Fruit fly (Drosophila melanogaster) whole organism, embryonic: Measurements from ENCODE around the gene spn-B.

Source experiments
- Atf3 ChIP-seq: fragments of 200-800 bp; sonication (Bioruptor generic); optimal IDR thresholded peaks from 3 replicates; lab custom pipeline; 2016; ENCODE audit warnings: missing biosample characterization, missing genetic modification characterization
- Awh ChIP-seq: fragments of 200-800 bp; sonication (Bioruptor generic); IDR thresholded peaks from 2 replicates; pipeline ENCODE4, ENCODE4 v1.3.6; 2022; ENCODE audit warnings: missing biosample characterization, missing genetic modification characterization
- CG10209 ChIP-seq: fragments of 200-800 bp; sonication (Bioruptor generic); optimal IDR thresholded peaks from 3 replicates; lab custom pipeline; 2017; ENCODE audit warnings: missing biosample characterization, mild to moderate bottlenecking, missing genetic modification characterization, missing genetic modification reagents
- CG10267 ChIP-seq: fragments of 200-800 bp; sonication (Bioruptor generic); optimal IDR thresholded peaks from 2 replicates; lab custom pipeline; 2018; ENCODE audit warnings: missing biosample characterization, mild to moderate bottlenecking, missing genetic modification characterization, moderate library complexity
- CG11398 ChIP-seq: fragments of 200-800 bp; sonication (Bioruptor generic); optimal IDR thresholded peaks from 2 replicates; lab custom pipeline; 2016; ENCODE audit warnings: missing biosample characterization, missing genetic modification characterization
- CG13624 ChIP-seq: fragments of 200-800 bp; sonication (Bioruptor generic); optimal IDR thresholded peaks from 2 replicates; lab custom pipeline; 2016; ENCODE audit warnings: missing biosample characterization, missing genetic modification characterization
- CG13775 ChIP-seq: fragments of 200-800 bp; sonication (Bioruptor generic); optimal IDR thresholded peaks from 3 replicates; lab custom pipeline; 2017; ENCODE audit warnings: missing biosample characterization, mild to moderate bottlenecking, missing genetic modification characterization
- CG1529 ChIP-seq: fragments of 200-800 bp; sonication (Bioruptor generic); optimal IDR thresholded peaks from 3 replicates; lab custom pipeline; 2018; ENCODE audit warnings: missing biosample characterization, missing genetic modification characterization
- CG15601 ChIP-seq: fragments of 200-800 bp; sonication (Bioruptor generic); optimal IDR thresholded peaks from 3 replicates; lab custom pipeline; 2019; ENCODE audit warnings: missing biosample characterization, mild to moderate bottlenecking, missing genetic modification characterization, moderate library complexity
- CG17912 ChIP-seq: fragments of 200-800 bp; sonication (Bioruptor generic); optimal IDR thresholded peaks from 2 replicates; lab custom pipeline; 2018; ENCODE audit warnings: missing biosample characterization, mild to moderate bottlenecking, missing genetic modification characterization
- CG2116 ChIP-seq: fragments of 200-800 bp; sonication (Bioruptor generic); optimal IDR thresholded peaks from 3 replicates; lab custom pipeline; 2018; ENCODE audit warnings: missing biosample characterization, mild to moderate bottlenecking, missing genetic modification characterization
- CG3407 ChIP-seq: fragments of 200-800 bp; sonication (Bioruptor generic); optimal IDR thresholded peaks from 2 replicates; lab custom pipeline; 2018; ENCODE audit warnings: missing biosample characterization, mild to moderate bottlenecking, missing genetic modification characterization
- CG3847 ChIP-seq: fragments of 200-800 bp; sonication (Bioruptor generic); IDR thresholded peaks from 2 replicates; pipeline ENCODE4 v1.3.6; 2022; ENCODE audit warnings: missing biosample characterization, missing genetic modification characterization
- CG3995 ChIP-seq: fragments of 200-800 bp; sonication (Bioruptor generic); optimal IDR thresholded peaks from 3 replicates; lab custom pipeline; 2016; ENCODE audit warnings: missing biosample characterization, missing genetic modification characterization
- CG6854 ChIP-seq: fragments of 200-800 bp; sonication (Bioruptor generic); optimal IDR thresholded peaks from 3 replicates; lab custom pipeline; 2017; ENCODE audit warnings: missing biosample characterization, mild to moderate bottlenecking, missing genetic modification characterization
- CG7745 ChIP-seq: fragments of 200-800 bp; sonication (Bioruptor generic); optimal IDR thresholded peaks from 2 replicates; lab custom pipeline; 2018; ENCODE audit warnings: missing biosample characterization, mild to moderate bottlenecking, missing genetic modification characterization, moderate library complexity
- CG7963 ChIP-seq: fragments of 200-800 bp; sonication (Bioruptor generic); IDR thresholded peaks from 3 replicates; pipeline ENCODE4 v1.3.6; 2022; ENCODE audit warnings: missing biosample characterization, missing genetic modification characterization; ENCODE audit not compliant: partially characterized antibody
- CG9932 ChIP-seq: fragments of 200-800 bp; sonication (Bioruptor generic); IDR thresholded peaks from 2 replicates; pipeline ENCODE4 v1.3.6; 2022; ENCODE audit warnings: missing biosample characterization, missing genetic modification characterization
- E2f2 ChIP-seq: fragments of 200-800 bp; sonication (Bioruptor generic); IDR thresholded peaks from 2 replicates; pipeline ENCODE4 v1.3.6; 2022; ENCODE audit warnings: missing biosample characterization, missing genetic modification characterization
- ERR ChIP-seq: fragments of 200-800 bp; sonication (Bioruptor generic); optimal IDR thresholded peaks from 2 replicates; lab custom pipeline; 2016; ENCODE audit warnings: missing biosample characterization, missing genetic modification characterization
- Ets97D ChIP-seq: fragments of 200-800 bp; sonication (Bioruptor generic); optimal IDR thresholded peaks from 3 replicates; lab custom pipeline; 2016; ENCODE audit warnings: missing biosample characterization, missing genetic modification characterization
- Fer3 ChIP-seq: fragments of 200-800 bp; sonication (Bioruptor generic); optimal IDR thresholded peaks from 2 replicates; lab custom pipeline; 2018; ENCODE audit warnings: missing biosample characterization, mild to moderate bottlenecking, missing genetic modification characterization, moderate library complexity
- Hey ChIP-seq: fragments of 200-800 bp; sonication (Bioruptor generic); optimal IDR thresholded peaks from 3 replicates; lab custom pipeline; 2018; ENCODE audit warnings: missing biosample characterization, mild to moderate bottlenecking, missing genetic modification characterization
- NC2β ChIP-seq: fragments of 200-800 bp; sonication (Bioruptor generic); optimal IDR thresholded peaks from 2 replicates; lab custom pipeline; 2016; ENCODE audit warnings: missing biosample characterization, missing genetic modification characterization
- NfI ChIP-seq: fragments of 200-800 bp; sonication (Bioruptor generic); optimal IDR thresholded peaks from 3 replicates; lab custom pipeline; 2018; ENCODE audit warnings: missing biosample characterization, mild to moderate bottlenecking, missing genetic modification characterization, moderate library complexity
- PHDP ChIP-seq: fragments of 200-800 bp; sonication (Bioruptor generic); optimal IDR thresholded peaks from 3 replicates; lab custom pipeline; 2018; ENCODE audit warnings: missing biosample characterization, mild to moderate bottlenecking, missing genetic modification characterization, moderate library complexity
- Pdp1 ChIP-seq, 2 experiments: fragments of 200-800 bp; sonication (Bioruptor generic); optimal IDR thresholded peaks; 3 replicates each; lab custom pipeline; 2016; ENCODE audit warnings: missing biosample characterization in 2 of 2, missing genetic modification characterization in 2 of 2, mild to moderate bottlenecking in 1 of 2, moderate library complexity in 1 of 2
- Side ChIP-seq: fragments of 200-800 bp; sonication (Bioruptor generic); optimal IDR thresholded peaks from 2 replicates; lab custom pipeline; 2016; ENCODE audit warnings: missing biosample characterization, missing genetic modification characterization
- Sry-δ ChIP-seq: fragments of 200-800 bp; sonication (Bioruptor generic); optimal IDR thresholded peaks from 2 replicates; lab custom pipeline; 2016; ENCODE audit warnings: missing biosample characterization, missing genetic modification characterization
- Stat92E ChIP-seq, 3 experiments: fragments of >200 bp in 2 of 3; fragments of 200-800 bp in 1 of 3; sonication (Bioruptor generic) in 1 of 3; optimal IDR thresholded peaks; 2 replicates each; lab custom pipeline; 2017 to 2019; ENCODE audit warnings: missing biosample characterization in 3 of 3, missing genetic modification characterization in 3 of 3, mild to moderate bottlenecking in 1 of 3, moderate library complexity in 1 of 3
- Usf ChIP-seq: fragments of 200-800 bp; sonication (Bioruptor generic); optimal IDR thresholded peaks from 2 replicates; lab custom pipeline; 2017; ENCODE audit warnings: missing genotype, missing biosample characterization, missing genetic modification characterization
- cad ChIP-seq: fragments of >200 bp; optimal IDR thresholded peaks from 2 replicates; lab custom pipeline; 2017; ENCODE audit warnings: missing biosample characterization, missing genetic modification characterization
- crp ChIP-seq, 2 experiments: fragments of 200-800 bp; sonication (Bioruptor generic); optimal IDR thresholded peaks; 2 replicates in 1 of 2; 3 replicates in 1 of 2; lab custom pipeline; 2017; ENCODE audit warnings: missing biosample characterization in 2 of 2, missing genetic modification characterization in 2 of 2, mild to moderate bottlenecking in 1 of 2, moderate library complexity in 1 of 2
- dm ChIP-seq: fragments of 200-800 bp; sonication (Bioruptor generic); optimal IDR thresholded peaks from 3 replicates; lab custom pipeline; 2016; ENCODE audit warnings: missing biosample characterization, missing genetic modification characterization
- grau ChIP-seq: fragments of 200-800 bp; optimal IDR thresholded peaks from 3 replicates; lab custom pipeline; 2019; ENCODE audit warnings: missing biosample characterization, mild to moderate bottlenecking, missing genetic modification characterization, moderate library complexity
- grn ChIP-seq: fragments of 200-800 bp; sonication (Bioruptor generic); optimal IDR thresholded peaks from 3 replicates; lab custom pipeline; 2017; ENCODE audit warnings: missing biosample characterization, missing genetic modification characterization
- gro ChIP-seq: fragments of 200-800 bp; sonication (Bioruptor generic); optimal IDR thresholded peaks from 2 replicates; lab custom pipeline; 2016; ENCODE audit warnings: missing biosample characterization, missing genetic modification characterization
- hbn ChIP-seq: fragments of 200-800 bp; sonication (Bioruptor generic); IDR thresholded peaks from 2 replicates; pipeline ENCODE4 v1.3.6; 2022; ENCODE audit warnings: missing biosample characterization, missing genetic modification characterization; ENCODE audit not compliant: partially characterized antibody
- knrl ChIP-seq: fragments of 200-800 bp; sonication (Bioruptor generic); IDR thresholded peaks from 3 replicates; pipeline ENCODE4 v1.3.6; 2022; ENCODE audit warnings: missing biosample characterization, missing genetic modification characterization; ENCODE audit not compliant: partially characterized antibody
- lab ChIP-seq: fragments of 200-800 bp; sonication (Bioruptor generic); optimal IDR thresholded peaks from 3 replicates; lab custom pipeline; 2017; ENCODE audit warnings: missing biosample characterization, missing genetic modification characterization, mild to moderate bottlenecking, moderate library complexity, missing genetic modification reagents
- odd ChIP-seq: fragments of 200-800 bp; sonication (Bioruptor generic); optimal IDR thresholded peaks from 2 replicates; lab custom pipeline; 2017; ENCODE audit warnings: missing biosample characterization, mild to moderate bottlenecking, missing genetic modification characterization
- otp ChIP-seq: fragments of 200-800 bp; sonication (Bioruptor generic); IDR thresholded peaks from 3 replicates; pipeline ENCODE4, ENCODE4 v1.3.6; 2022; ENCODE audit warnings: missing biosample characterization, missing genetic modification characterization
- pita ChIP-seq: fragments of 200-800 bp; sonication (Bioruptor generic); optimal IDR thresholded peaks from 2 replicates; lab custom pipeline; 2017; ENCODE audit warnings: missing biosample characterization, mild to moderate bottlenecking, missing genetic modification characterization
- psq ChIP-seq: fragments of 200-800 bp; sonication (Bioruptor generic); optimal IDR thresholded peaks from 2 replicates; lab custom pipeline; 2017; ENCODE audit warnings: missing biosample characterization, missing genetic modification characterization
- pum ChIP-seq: fragments of 200-800 bp; sonication (Bioruptor generic); optimal IDR thresholded peaks from 2 replicates; lab custom pipeline; 2016; ENCODE audit warnings: missing biosample characterization, missing genetic modification characterization
- sd ChIP-seq: fragments of 200-800 bp; sonication (Bioruptor generic); optimal IDR thresholded peaks from 3 replicates; lab custom pipeline; 2018; ENCODE audit warnings: missing biosample characterization, mild to moderate bottlenecking, missing genetic modification characterization, moderate library complexity
- slbo ChIP-seq: fragments of 200-800 bp; sonication (Bioruptor generic); IDR thresholded peaks from 2 replicates; pipeline ENCODE4 v1.3.6; 2022; ENCODE audit warnings: missing biosample characterization, missing genetic modification characterization
- unpg ChIP-seq: fragments of 200-800 bp; sonication (Bioruptor generic); optimal IDR thresholded peaks from 3 replicates; lab custom pipeline; 2018; ENCODE audit warnings: missing biosample characterization, mild to moderate bottlenecking, missing genetic modification characterization, moderate library complexity
- vnd ChIP-seq: fragments of 200-800 bp; sonication (Bioruptor generic); IDR thresholded peaks from 3 replicates; pipeline ENCODE4 v1.3.6; 2022; ENCODE audit warnings: missing biosample characterization, missing genetic modification characterization; ENCODE audit not compliant: partially characterized antibody

The spn-B gene

dm6 chr3R:14361741-14362232 lies 33.9 kb downstream of the spn-B start, which contains the start of gene Dnaaf5 (continued):
- TF ChIP-seq crp (GFP tag; optimal IDR thresholded peaks at IDR 0.05; lab: Kevin White, UChicago) (peak in 1 of 2 experiments; percentile 86), CG1529 (GFP tag; lab: Kevin White, UChicago) (peak; percentile 7), CG13624 (GFP tag; lab: Kevin White, UChicago) (peak; percentile 13), unpg (peak; percentile 17), Awh (GFP tag; lab: Robert Waterston, UW) (no peak), slbo (GFP tag; lab: Robert Waterston, UW) (peak; percentile 50), NC2β (GFP tag; lab: Kevin White, UChicago) (peak; percentile 21), CG11398 (GFP tag; lab: Kevin White, UChicago) (peak; percentile 20), Usf (GFP tag; lab: Kevin White, UChicago) (no peak), CG9932 (peak; percentile 31; the same call in 1 of the 2 replicates), odd (GFP tag; lab: Kevin White, UChicago) (peak; percentile 44), CG3847 (peak; percentile 34; the same call in 1 of the 2 replicates), Pdp1 (GFP tag; optimal IDR thresholded peaks at IDR 0.05; lab: Kevin White, UChicago) (peak; percentile 22 to 62), CG13775 (GFP tag; lab: Kevin White, UChicago) (no peak), vnd (0 out of 3 replicates have a peak, but pooled peaks have one; percentile 28), Fer3 (tag; lab: Kevin White, UChicago) (peak; percentile 9), gro (peak; percentile 59), Sry-δ (GFP tag; lab: Kevin White, UChicago) (peak; percentile 16), cad (GFP tag; lab: Kevin White, UChicago) (peak; percentile 29), psq (GFP tag; lab: Kevin White, UChicago) (no peak), CG10267 (tag; lab: Kevin White, UChicago) (peak; percentile 63), ERR (GFP tag; lab: Kevin White, UChicago) (no peak), E2f2 (GFP tag; lab: Robert Waterston, UW) (peak; percentile 87), CG17912 (GFP tag; lab: Kevin White, UChicago) (peak; percentile 7), pita (GFP tag; lab: Kevin White, UChicago) (no peak), lab (GFP tag; lab: Kevin White, UChicago) (peak; percentile 81), grn (GFP tag; lab: Kevin White, UChicago) (peak; percentile 98), sd (tag; lab: Kevin White, UChicago) (peak; percentile 14), CG3407 (GFP tag; lab: Kevin White, UChicago) (no peak), CG3995 (GFP tag; lab: Kevin White, UChicago) (peak; percentile 17), CG6854 (no peak), Side (GFP tag; lab: Kevin White, UChicago) (no peak), Ets97D (GFP tag; lab: Kevin White, UChicago) (peak; percentile 7), CG15601 (peak; percentile 15), Stat92E (GFP tag; optimal IDR thresholded peaks at IDR 0.05; lab: Kevin White, UChicago) (peak in 1 of 3 experiments; percentile 45), CG10209 (GFP tag; lab: Kevin White, UChicago) (peak; percentile 66), CG7745 (tag; lab: Kevin White, UChicago) (peak; percentile 47), pum (GFP tag; lab: Kevin White, UChicago) (no peak), Atf3 (GFP tag; lab: Kevin White, UChicago) (no peak), dm (GFP tag; lab: Kevin White, UChicago) (peak; percentile 13), CG2116 (no peak), grau (tag; lab: Kevin White, UChicago) (peak; percentile 9), PHDP (peak; percentile 11), Hey (tag; lab: Kevin White, UChicago) (peak; percentile 100), hbn (GFP tag; lab: Robert Waterston, UW) (no peak), knrl (GFP tag; lab: Robert Waterston, UW) (no peak), otp (peak; percentile 68; the same call in 2 of the 3 replicates), CG7963 (GFP tag; lab: Robert Waterston, UW) (no peak), NfI (GFP tag; lab: Kevin White, UChicago) (peak; percentile 37)
